Fruit fly (Drosophila melanogaster): ENCODE measurements around the gene CG4815.

Gene CG4815

dm6 chr3R:27948421-27948906, 42.1 kb downstream of the CG4815 start, which contains the start of gene Gp93 (continued):
- TF ChIP-seq CG2875 (GFP tag; optimal IDR thresholded peaks at IDR 0.05), result peak; percentile 18
- peak; percentile 100 for TF ChIP-seq CG11696 (GFP tag; IDR thresholded peaks at IDR 0.05)
- TF ChIP-seq CHES-1-like (GFP tag; optimal IDR thresholded peaks at IDR 0.05), result peak; percentile 55
- TF ChIP-seq ranshi (GFP tag; IDR thresholded peaks at IDR 0.05), result 0 out of 2 replicates have a peak, but pooled peaks have one; percentile 12
- peak; percentile 89 for TF ChIP-seq Med (GFP tag)
- no peak for TF ChIP-seq CG11560 (tag; IDR thresholded peaks at IDR 0.05)
- TF ChIP-seq row (GFP tag; IDR thresholded peaks at IDR 0.05), result peak; percentile 79
- no peak for TF ChIP-seq CG6254 (GFP tag; optimal IDR thresholded peaks at IDR 0.05)
- TF ChIP-seq CG13424 (tag; optimal IDR thresholded peaks at IDR 0.05), result peak; percentile 69
- no peak for TF ChIP-seq Lhr (GFP tag; optimal IDR thresholded peaks at IDR 0.05)
- TF ChIP-seq Vsx1 (GFP tag; optimal IDR thresholded peaks at IDR 0.05), result no peak
- no peak for TF ChIP-seq D19A (tag; optimal IDR thresholded peaks at IDR 0.05)
- TF ChIP-seq CG6765 (GFP tag; optimal IDR thresholded peaks at IDR 0.05), result peak; percentile 34
- TF ChIP-seq dmrt11E (tag; optimal IDR thresholded peaks at IDR 0.05), result peak; percentile 69
- peak; percentile 24 for TF ChIP-seq MTF-1 (GFP tag; optimal IDR thresholded peaks at IDR 0.05; ENCODE audit: borderline replicate concordance)
- peak; percentile 76; the same call in 2 of the 3 replicates for TF ChIP-seq ci (GFP tag; IDR thresholded peaks at IDR 0.05)
- TF ChIP-seq fru (optimal IDR thresholded peaks at IDR 0.05), result no peak
- no peak for TF ChIP-seq CG17186 (GFP tag; optimal IDR thresholded peaks at IDR 0.05)
- TF ChIP-seq Sox100B (GFP tag; optimal IDR thresholded peaks at IDR 0.05), result no peak
- TF ChIP-seq CG12659 (GFP tag; optimal IDR thresholded peaks at IDR 0.05), result peak; percentile 46
- no peak for TF ChIP-seq sens (GFP tag)
- no peak for TF ChIP-seq CG5180 (GFP tag; optimal IDR thresholded peaks at IDR 0.05)
- TF ChIP-seq croc (GFP tag; conservative IDR thresholded peaks at IDR 0.05), result peak; percentile 49; the same call in 1 of the 3 replicates
- TF ChIP-seq tna (GFP tag; IDR thresholded peaks at IDR 0.05; ENCODE audit: partially characterized antibody), result 0 out of 2 replicates have a peak, but pooled peaks have one; percentile 12
- TF ChIP-seq CG15011 (GFP tag; optimal IDR thresholded peaks at IDR 0.05), result no peak
- TF ChIP-seq CG4617 (GFP tag; optimal IDR thresholded peaks at IDR 0.05; ENCODE audit: borderline replicate concordance), result peak; percentile 6
- no peak for TF ChIP-seq Doc3 (GFP tag; IDR thresholded peaks at IDR 0.05; ENCODE audit: partially characterized antibody)
- peak; percentile 22 for TF ChIP-seq CG10979 (tag; optimal IDR thresholded peaks at IDR 0.05)
- TF ChIP-seq jing (GFP tag; optimal IDR thresholded peaks at IDR 0.05), result no peak
- peak; percentile 48 for TF ChIP-seq MBD-R2 (GFP tag; IDR thresholded peaks at IDR 0.05)
- TF ChIP-seq CG3847 (GFP tag; IDR thresholded peaks at IDR 0.05), result peak; percentile 49
- no peak for TF ChIP-seq abd-A (tag; optimal IDR thresholded peaks at IDR 0.05)
- TF ChIP-seq maf-S (GFP tag; optimal IDR thresholded peaks at IDR 0.05), result no peak
- TF ChIP-seq CG7963 (GFP tag; IDR thresholded peaks at IDR 0.05; ENCODE audit: partially characterized antibody), result no peak
- TF ChIP-seq Awh (GFP tag; IDR thresholded peaks at IDR 0.05), result 0 out of 2 replicates have a peak, but pooled peaks have one; percentile 32
- 0 out of 2 replicates have a peak, but pooled peaks have one; percentile 20 for TF ChIP-seq Bgb (GFP tag; IDR thresholded peaks at IDR 0.05; ENCODE audit: partially characterized antibody)
- TF ChIP-seq ab (GFP tag; optimal IDR thresholded peaks at IDR 0.05), result no peak
- peak; percentile 9 for TF ChIP-seq mirr (GFP tag; optimal IDR thresholded peaks at IDR 0.05)
- TF ChIP-seq psq (GFP tag; optimal IDR thresholded peaks at IDR 0.05), result no peak
- TF ChIP-seq CG14667 (GFP tag; IDR thresholded peaks at IDR 0.05), result peak; percentile 57
- no peak for TF ChIP-seq Myb (GFP tag; optimal IDR thresholded peaks at IDR 0.05)
- TF ChIP-seq emc (GFP tag; optimal IDR thresholded peaks at IDR 0.05), result no peak
- TF ChIP-seq Six4 (GFP tag; optimal IDR thresholded peaks at IDR 0.05), result peak; percentile 51
- no peak for TF ChIP-seq CkIIα-i1 (GFP tag; IDR thresholded peaks at IDR 0.05)
- peak; percentile 67 for TF ChIP-seq CG13775 (GFP tag; optimal IDR thresholded peaks at IDR 0.05)
- no peak for TF ChIP-seq jumu (GFP tag; optimal IDR thresholded peaks at IDR 0.05)
- TF ChIP-seq MESR4 (GFP tag; optimal IDR thresholded peaks at IDR 0.05), result peak; percentile 87
- peak; percentile 68 for TF ChIP-seq CG1602 (GFP tag; optimal IDR thresholded peaks at IDR 0.05)
- no peak for TF ChIP-seq pnt (GFP tag; optimal IDR thresholded peaks at IDR 0.05)
- no peak for TF ChIP-seq CG14965 (GFP tag; optimal IDR thresholded peaks at IDR 0.05; ENCODE audit: borderline replicate concordance)
